Fruit fly (Drosophila melanogaster) whole organism, embryonic: ENCODE data around the gene CG32276.
A peak's percentile ranks its signal among the peaks of the same experiment; 100 is the strongest.

Experiments used
- Atf-2 ChIP-seq: fragments of 200-800 bp; sonication (Bioruptor generic); optimal IDR thresholded peaks from 2 replicates; lab custom pipeline; 2016; ENCODE audit warnings: missing biosample characterization, missing genetic modification characterization
- BEAF-32 ChIP-seq: fragments of 200-800 bp; sonication (Bioruptor generic); optimal IDR thresholded peaks from 3 replicates; lab custom pipeline; 2017; ENCODE audit warnings: missing biosample characterization, missing genetic modification characterization, mild to moderate bottlenecking, moderate library complexity, missing genetic modification reagents
- CG10366 ChIP-seq: fragments of 200-800 bp; sonication (Bioruptor generic); IDR thresholded peaks from 2 replicates; pipeline ENCODE4 v1.3.6; 2022; ENCODE audit warnings: missing biosample characterization, missing genetic modification characterization
- CG10654 ChIP-seq: fragments of 200-800 bp; sonication (Bioruptor generic); optimal IDR thresholded peaks from 2 replicates; lab custom pipeline; 2016; ENCODE audit warnings: missing biosample characterization, missing genetic modification characterization
- CG11398 ChIP-seq: fragments of 200-800 bp; sonication (Bioruptor generic); optimal IDR thresholded peaks from 2 replicates; lab custom pipeline; 2016; ENCODE audit warnings: missing biosample characterization, missing genetic modification characterization
- CG11560 ChIP-seq: fragments of 200-800 bp; sonication (Bioruptor generic); IDR thresholded peaks from 3 replicates; pipeline ENCODE4 v1.3.6; 2022; ENCODE audit warnings: missing biosample characterization, missing genetic modification characterization
- CG14710 ChIP-seq: fragments of 200-800 bp; sonication (Bioruptor generic); optimal IDR thresholded peaks from 3 replicates; lab custom pipeline; 2019; ENCODE audit warnings: missing biosample characterization, mild to moderate bottlenecking, missing genetic modification characterization, moderate library complexity
- CG15479 ChIP-seq: fragments of 200-800 bp; sonication (Bioruptor generic); optimal IDR thresholded peaks from 3 replicates; lab custom pipeline; 2019; ENCODE audit warnings: missing biosample characterization, mild to moderate bottlenecking, missing genetic modification characterization, moderate library complexity
- CG18619 ChIP-seq: fragments of 200-800 bp; sonication (Bioruptor generic); optimal IDR thresholded peaks from 3 replicates; lab custom pipeline; 2017; ENCODE audit warnings: missing biosample characterization, mild to moderate bottlenecking, missing genetic modification characterization
- CG3995 ChIP-seq: fragments of 200-800 bp; sonication (Bioruptor generic); optimal IDR thresholded peaks from 3 replicates; lab custom pipeline; 2016; ENCODE audit warnings: missing biosample characterization, missing genetic modification characterization
- CG42726 ChIP-seq: fragments of 200-800 bp; sonication (Bioruptor generic); IDR thresholded peaks from 2 replicates; pipeline ENCODE4 v1.3.6; 2022; ENCODE audit warnings: missing biosample characterization, missing genetic modification characterization; ENCODE audit not compliant: partially characterized antibody
- CG4617 ChIP-seq: fragments of 200-800 bp; sonication (Bioruptor generic); optimal IDR thresholded peaks from 3 replicates; lab custom pipeline; 2016; ENCODE audit warnings: missing biosample characterization, missing genetic modification characterization, borderline replicate concordance
- CG7556 ChIP-seq: fragments of 200-800 bp; sonication (Bioruptor generic); optimal IDR thresholded peaks from 2 replicates; lab custom pipeline; 2017; ENCODE audit warnings: missing biosample characterization, mild to moderate bottlenecking, missing genetic modification characterization
- CG8765 ChIP-seq: fragments of 200-800 bp; sonication (Bioruptor generic); IDR thresholded peaks from 2 replicates; pipeline ENCODE4 v1.3.6; 2022; ENCODE audit warnings: missing biosample characterization, missing genetic modification characterization
- CG9797 ChIP-seq: fragments of 200-800 bp; sonication (Bioruptor generic); optimal IDR thresholded peaks from 3 replicates; lab custom pipeline; 2018; ENCODE audit warnings: missing biosample characterization, mild to moderate bottlenecking, missing genetic modification characterization
- Chrac-16 ChIP-seq: fragments of 200-800 bp; sonication (Bioruptor generic); optimal IDR thresholded peaks from 3 replicates; lab custom pipeline; 2016; ENCODE audit warnings: missing biosample characterization, missing genetic modification characterization
- Hr78 ChIP-seq, 2 experiments: fragments of 200-800 bp in 1 of 2; fragments of >200 bp in 1 of 2; sonication (Bioruptor generic) in 1 of 2; optimal IDR thresholded peaks; 2 replicates each; lab custom pipeline; 2017 to 2019; ENCODE audit warnings: missing biosample characterization in 2 of 2, missing genetic modification characterization in 2 of 2, mild to moderate bottlenecking in 1 of 2, moderate library complexity in 1 of 2
- Hsf ChIP-seq: fragments of 200-800 bp; sonication (Bioruptor generic); optimal IDR thresholded peaks from 3 replicates; lab custom pipeline; 2016; ENCODE audit warnings: missing biosample characterization, missing genetic modification characterization
- MBD-R2 ChIP-seq: fragments of 200-800 bp; sonication (Bioruptor generic); IDR thresholded peaks from 2 replicates; pipeline ENCODE4 v1.3.6; 2022; ENCODE audit warnings: missing biosample characterization, missing genetic modification characterization
- MESR4 ChIP-seq: fragments of 200-800 bp; sonication (Bioruptor generic); optimal IDR thresholded peaks from 2 replicates; lab custom pipeline; 2018; ENCODE audit warnings: missing biosample characterization, mild to moderate bottlenecking, missing genetic modification characterization, moderate library complexity
- Max ChIP-seq: fragments of 200-800 bp; sonication (Bioruptor generic); optimal IDR thresholded peaks from 2 replicates; lab custom pipeline; 2016; ENCODE audit warnings: missing biosample characterization, mild to moderate bottlenecking, missing genetic modification characterization
- Myb ChIP-seq: fragments of 200-800 bp; sonication (Bioruptor generic); optimal IDR thresholded peaks from 2 replicates; lab custom pipeline; 2016; ENCODE audit warnings: missing biosample characterization, missing genetic modification characterization
- Oli ChIP-seq: fragments of 200-800 bp; sonication (Bioruptor generic); optimal IDR thresholded peaks from 2 replicates; lab custom pipeline; 2018; ENCODE audit warnings: missing biosample characterization, mild to moderate bottlenecking, missing genetic modification characterization, moderate library complexity
- Rfx ChIP-seq: fragments of 200-800 bp; sonication (Bioruptor generic); IDR thresholded peaks from 2 replicates; pipeline ENCODE4 v1.3.6; 2022; ENCODE audit warnings: missing biosample characterization, missing genetic modification characterization
- Rx ChIP-seq: fragments of 200-800 bp; sonication (Bioruptor generic); IDR thresholded peaks from 2 replicates; pipeline ENCODE4 v1.3.6; 2022; ENCODE audit warnings: missing biosample characterization, missing genetic modification characterization
- YL-1 ChIP-seq: fragments of 200-800 bp; sonication (Bioruptor generic); optimal IDR thresholded peaks from 3 replicates; lab custom pipeline; 2017; ENCODE audit warnings: missing biosample characterization, mild to moderate bottlenecking, missing genetic modification characterization
- btn ChIP-seq: fragments of 200-800 bp; sonication (Bioruptor generic); optimal IDR thresholded peaks from 2 replicates; lab custom pipeline; 2016; ENCODE audit warnings: missing biosample characterization, missing genetic modification characterization
- cg ChIP-seq: fragments of 200-800 bp; sonication (Bioruptor generic); optimal IDR thresholded peaks from 3 replicates; lab custom pipeline; 2019; ENCODE audit warnings: missing biosample characterization, mild to moderate bottlenecking, missing genetic modification characterization, moderate library complexity
- crol ChIP-seq: fragments of 200-800 bp; sonication (Bioruptor generic); IDR thresholded peaks from 2 replicates; pipeline ENCODE4 v1.3.6; 2022; ENCODE audit warnings: missing biosample characterization, missing genetic modification characterization
- dpn ChIP-seq, 2 experiments: fragments of 200-800 bp; sonication (Bioruptor generic); optimal IDR thresholded peaks; 3 replicates each; lab custom pipeline; 2016; ENCODE audit warnings: missing biosample characterization in 2 of 2, missing genetic modification characterization in 2 of 2
- ftz-f1 ChIP-seq: fragments of 200-800 bp; sonication (Bioruptor generic); optimal IDR thresholded peaks from 2 replicates; lab custom pipeline; 2016; ENCODE audit warnings: missing biosample characterization, missing genetic modification characterization
- gfzf ChIP-seq: fragments of 200-800 bp; sonication (Bioruptor generic); optimal IDR thresholded peaks from 2 replicates; lab custom pipeline; 2016; ENCODE audit warnings: missing biosample characterization, mild to moderate bottlenecking, missing genetic modification characterization, moderate library complexity
- gro ChIP-seq: fragments of 200-800 bp; sonication (Bioruptor generic); optimal IDR thresholded peaks from 2 replicates; lab custom pipeline; 2016; ENCODE audit warnings: missing biosample characterization, missing genetic modification characterization
- gt ChIP-seq: fragments of 200-800 bp; sonication (Bioruptor generic); IDR thresholded peaks from 2 replicates; pipeline ENCODE4 v1.3.6; 2022; ENCODE audit warnings: missing biosample characterization, missing genetic modification characterization
- h ChIP-seq: fragments of >200 bp; optimal IDR thresholded peaks from 2 replicates; lab custom pipeline; 2017
- insv ChIP-seq, 2 experiments: fragments of 200-800 bp; sonication (Bioruptor generic); optimal IDR thresholded peaks; 3 replicates each; lab custom pipeline; 2016 to 2018; ENCODE audit warnings: missing biosample characterization in 2 of 2, missing genetic modification characterization in 2 of 2
- lbe ChIP-seq: fragments of 200-800 bp; sonication (Bioruptor generic); optimal IDR thresholded peaks from 2 replicates; lab custom pipeline; 2016; ENCODE audit warnings: missing biosample characterization, mild to moderate bottlenecking, missing genetic modification characterization
- pb ChIP-seq: fragments of 200-800 bp; sonication (Bioruptor generic); optimal IDR thresholded peaks from 3 replicates; lab custom pipeline; 2016; ENCODE audit warnings: missing biosample characterization, missing genetic modification characterization
- prd ChIP-seq, 3 experiments: fragments of >200 bp in 2 of 3; fragments of 200-800 bp in 1 of 3; sonication (Bioruptor generic) in 1 of 3; optimal IDR thresholded peaks in 2 of 3; IDR thresholded peaks in 1 of 3; 2 replicates in 2 of 3; 3 replicates in 1 of 3; pipeline versions ENCODE4 v1.3.6 to Lab custom; 2017 to 2022; ENCODE audit warnings: missing biosample characterization in 1 of 3, missing genetic modification characterization in 1 of 3
- pum ChIP-seq: fragments of 200-800 bp; sonication (Bioruptor generic); optimal IDR thresholded peaks from 2 replicates; lab custom pipeline; 2016; ENCODE audit warnings: missing biosample characterization, missing genetic modification characterization
- pzg ChIP-seq: fragments of 200-800 bp; sonication (Bioruptor generic); optimal IDR thresholded peaks from 3 replicates; lab custom pipeline; 2018; ENCODE audit warnings: missing biosample characterization, mild to moderate bottlenecking, missing genetic modification characterization, moderate library complexity
- rib ChIP-seq: fragments of 200-800 bp; sonication (Bioruptor generic); IDR thresholded peaks from 2 replicates; pipeline ENCODE4 v1.3.6; 2022; ENCODE audit warnings: missing biosample characterization, missing genetic modification characterization
- slbo ChIP-seq: fragments of 200-800 bp; sonication (Bioruptor generic); IDR thresholded peaks from 2 replicates; pipeline ENCODE4 v1.3.6; 2022; ENCODE audit warnings: missing biosample characterization, missing genetic modification characterization
- sr ChIP-seq: fragments of 200-800 bp; sonication (Bioruptor generic); IDR thresholded peaks from 3 replicates; pipeline ENCODE4 v1.3.6; 2022; ENCODE audit warnings: missing biosample characterization, missing genetic modification characterization
- stwl ChIP-seq: fragments of 200-800 bp; sonication (Bioruptor generic); optimal IDR thresholded peaks from 3 replicates; lab custom pipeline; 2018; ENCODE audit warnings: missing biosample characterization, mild to moderate bottlenecking, missing genetic modification characterization, moderate library complexity
- trem ChIP-seq: fragments of 200-800 bp; optimal IDR thresholded peaks from 3 replicates; lab custom pipeline; 2019; ENCODE audit warnings: missing biosample characterization, mild to moderate bottlenecking, missing genetic modification characterization, moderate library complexity
- twi ChIP-seq: fragments of 200-800 bp; optimal IDR thresholded peaks from 2 replicates; lab custom pipeline; 2019; ENCODE audit warnings: missing biosample characterization, mild to moderate bottlenecking, missing genetic modification characterization, moderate library complexity
- zen ChIP-seq: fragments of 200-800 bp; sonication (Bioruptor generic); optimal IDR thresholded peaks from 3 replicates; lab custom pipeline; 2018; ENCODE audit warnings: missing biosample characterization, mild to moderate bottlenecking, missing genetic modification characterization, moderate library complexity

CG32276 gene

dm6 chr3L:3169107-3169506 lies 29.7 kb downstream of the CG32276 start, which contains the start of the genes CG32278 and CG32281:
Gene CG32278 (plus strand): TSS chr3L:3169286.
Gene CG32281 (plus strand): TSS chr3L:3169375.
- TF ChIP-seq gt (GFP tag; lab: Robert Waterston, UW): no peak
- no peak for TF ChIP-seq CG11398 (GFP tag; lab: Kevin White, UChicago)
- no peak for TF ChIP-seq prd (optimal IDR thresholded peaks at IDR 0.05; lab: Kevin White, UChicago)
- TF ChIP-seq prd (GFP tag; IDR thresholded peaks at IDR 0.05; lab: Robert Waterston, UW): no peak
- TF ChIP-seq pzg (GFP tag; lab: Kevin White, UChicago): peak; percentile 9
- no peak for TF ChIP-seq dpn (GFP tag; optimal IDR thresholded peaks at IDR 0.05; lab: Kevin White, UChicago)
- no peak for TF ChIP-seq CG42726 (GFP tag; lab: Robert Waterston, UW)
- TF ChIP-seq MBD-R2 (GFP tag; lab: Robert Waterston, UW): peak; percentile 19; the same call in 1 of the 2 replicates
- TF ChIP-seq Atf-2 (GFP tag; lab: Kevin White, UChicago): no peak
- peak; percentile 7 for TF ChIP-seq Myb (GFP tag; lab: Kevin White, UChicago)
- TF ChIP-seq MESR4: peak; percentile 47
- TF ChIP-seq Max (GFP tag; lab: Kevin White, UChicago): peak; percentile 9
- TF ChIP-seq CG7556 (GFP tag; lab: Kevin White, UChicago): no peak
- TF ChIP-seq gro (GFP tag; lab: Kevin White, UChicago): no peak
- TF ChIP-seq YL-1 (GFP tag; lab: Kevin White, UChicago): peak; percentile 40
- TF ChIP-seq CG9797 (GFP tag; lab: Kevin White, UChicago): peak; percentile 52
- peak; percentile 18 for TF ChIP-seq CG14710 (tag; lab: Kevin White, UChicago)
- peak; percentile 67 for TF ChIP-seq CG3995 (GFP tag; lab: Kevin White, UChicago)
- no peak for TF ChIP-seq slbo (GFP tag; lab: Robert Waterston, UW)
- no peak for TF ChIP-seq CG11560 (tag; lab: Robert Waterston, UW)
- no peak for TF ChIP-seq Hsf (GFP tag; lab: Kevin White, UChicago)
- TF ChIP-seq CG4617 (GFP tag; lab: Kevin White, UChicago): peak; percentile 28
- TF ChIP-seq trem (tag; lab: Kevin White, UChicago): peak; percentile 41
- TF ChIP-seq pb (GFP tag; lab: Kevin White, UChicago): no peak
- no peak for TF ChIP-seq CG18619 (GFP tag; lab: Kevin White, UChicago)
- peak; percentile 41 for TF ChIP-seq stwl (tag; lab: Kevin White, UChicago)
- no peak for TF ChIP-seq CG8765 (GFP tag; lab: Robert Waterston, UW)
- TF ChIP-seq gfzf (GFP tag; lab: Kevin White, UChicago): peak; percentile 54
- no peak for TF ChIP-seq Oli (tag; lab: Kevin White, UChicago)
- TF ChIP-seq zen (tag; lab: Kevin White, UChicago): no peak
- no peak for TF ChIP-seq Hr78 (GFP tag; optimal IDR thresholded peaks at IDR 0.05; lab: Kevin White, UChicago)
- no peak for TF ChIP-seq CG10654 (GFP tag; lab: Kevin White, UChicago)
- TF ChIP-seq BEAF-32 (GFP tag; lab: Kevin White, UChicago): peak; percentile 11

DNA sequence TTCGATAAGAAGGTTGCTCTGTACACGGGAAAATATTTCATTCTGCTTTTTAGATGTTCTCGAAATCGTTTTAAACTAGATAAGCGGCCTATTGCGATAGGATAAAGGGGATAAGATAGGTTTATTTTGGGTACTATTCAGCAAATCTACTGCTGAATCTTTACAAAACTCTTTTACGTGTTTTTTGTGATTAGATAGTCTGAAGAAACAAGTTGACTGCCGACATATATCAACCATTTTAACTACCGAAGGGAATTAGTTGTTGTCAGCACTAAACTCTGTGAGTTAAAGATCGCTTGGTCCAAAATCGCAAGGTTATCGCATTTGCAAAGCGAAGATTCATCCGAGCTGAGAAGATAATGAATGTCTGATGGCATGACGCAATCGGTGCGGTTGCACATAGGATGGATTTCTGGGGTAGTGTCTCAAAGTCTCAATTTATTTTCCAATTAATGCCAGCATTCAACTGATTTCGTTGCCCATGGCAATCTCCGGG lies 32.6 kb downstream of the CG32276 start, which contains the start of gene Asciz:
Gene Asciz, minus strand, starts transcription at position 51 of the 496 bp plus-strand sequence.
- TF ChIP-seq CG10366 (GFP tag; lab: Robert Waterston, UW): no peak
- TF ChIP-seq CG15479: peak; percentile 4
- TF ChIP-seq Rfx (GFP tag; lab: Robert Waterston, UW): peak; percentile 28; the same call in 1 of the 2 replicates
- TF ChIP-seq, all 482 proteins: peak for 2

dm6 chr3L:3165399-3165798 lies 33.4 kb downstream of the CG32276 start:
- TF ChIP-seq Rx (GFP tag; lab: Robert Waterston, UW): no peak
- TF ChIP-seq ftz-f1: peak; percentile 52
- no peak for TF ChIP-seq insv (GFP tag; optimal IDR thresholded peaks at IDR 0.05; lab: Kevin White, UChicago)
- peak; percentile 56 for TF ChIP-seq twi
- no peak for TF ChIP-seq pum (GFP tag; lab: Kevin White, UChicago)
- 0 out of 3 replicates have a peak, but pooled peaks have one; percentile 29 for TF ChIP-seq sr (GFP tag; lab: Robert Waterston, UW)
- no peak for TF ChIP-seq h
- TF ChIP-seq Chrac-16 (GFP tag; lab: Kevin White, UChicago): no peak
- TF ChIP-seq crol (GFP tag; lab: Robert Waterston, UW): peak; percentile 66
- 0 out of 2 replicates have a peak, but pooled peaks have one; percentile 9 for TF ChIP-seq rib
- TF ChIP-seq cg (GFP tag; lab: Kevin White, UChicago): peak; percentile 54
- no peak for TF ChIP-seq lbe (GFP tag; lab: Kevin White, UChicago)
- TF ChIP-seq btn (GFP tag; lab: Kevin White, UChicago): no peak
